Fruit fly (Drosophila melanogaster) whole organism, embryonic: ENCODE measurements around the gene CG11858.
A peak's percentile ranks its signal among the peaks of the same experiment; 100 is the strongest.

Experiments used
- Antp ChIP-seq: fragments of 200-800 bp; sonication (Bioruptor generic); optimal IDR thresholded peaks from 3 replicates; lab custom pipeline; 2016; ENCODE audit warnings: missing biosample characterization, missing genetic modification characterization
- Atf-2 ChIP-seq: fragments of 200-800 bp; sonication (Bioruptor generic); optimal IDR thresholded peaks from 2 replicates; lab custom pipeline; 2016; ENCODE audit warnings: missing biosample characterization, missing genetic modification characterization
- BEAF-32 ChIP-seq: fragments of 200-800 bp; sonication (Bioruptor generic); optimal IDR thresholded peaks from 3 replicates; lab custom pipeline; 2017; ENCODE audit warnings: missing biosample characterization, missing genetic modification characterization, mild to moderate bottlenecking, moderate library complexity, missing genetic modification reagents
- Blimp-1 ChIP-seq: fragments of 200-800 bp; sonication (Bioruptor generic); optimal IDR thresholded peaks from 3 replicates; lab custom pipeline; 2018; ENCODE audit warnings: missing biosample characterization, missing genetic modification characterization, mild to moderate bottlenecking, moderate library complexity, missing genetic modification reagents
- CG10321 ChIP-seq: fragments of 200-800 bp; sonication (Bioruptor generic); IDR thresholded peaks from 2 replicates; pipeline ENCODE4 v1.3.6; 2022; ENCODE audit warnings: missing biosample characterization, missing genetic modification characterization
- CG10979 ChIP-seq: fragments of 200-800 bp; sonication (Bioruptor generic); optimal IDR thresholded peaks from 2 replicates; lab custom pipeline; 2018; ENCODE audit warnings: missing biosample characterization, mild to moderate bottlenecking, missing genetic modification characterization, moderate library complexity
- CG11093 ChIP-seq: fragments of 200-800 bp; sonication (Bioruptor generic); IDR thresholded peaks from 3 replicates; pipeline ENCODE4 v1.3.6; 2022; ENCODE audit warnings: missing biosample characterization, missing genetic modification characterization
- CG12155 ChIP-seq: fragments of 200-800 bp; sonication (Bioruptor generic); optimal IDR thresholded peaks from 3 replicates; lab custom pipeline; 2016; ENCODE audit warnings: missing biosample characterization, missing genetic modification characterization
- CG1233 ChIP-seq: fragments of 200-800 bp; sonication (Bioruptor generic); optimal IDR thresholded peaks from 4 replicates; lab custom pipeline; 2018; ENCODE audit warnings: missing biosample characterization, mild to moderate bottlenecking, missing genetic modification characterization
- CG1529 ChIP-seq: fragments of 200-800 bp; sonication (Bioruptor generic); optimal IDR thresholded peaks from 3 replicates; lab custom pipeline; 2018; ENCODE audit warnings: missing biosample characterization, missing genetic modification characterization
- CG1602 ChIP-seq: fragments of 200-800 bp; sonication (Bioruptor generic); optimal IDR thresholded peaks from 3 replicates; lab custom pipeline; 2016; ENCODE audit warnings: missing biosample characterization, missing genetic modification characterization
- CG16863 ChIP-seq: fragments of 200-800 bp; sonication (Bioruptor generic); optimal IDR thresholded peaks from 3 replicates; lab custom pipeline; 2016; ENCODE audit warnings: missing biosample characterization, missing genetic modification characterization
- CG17385 ChIP-seq: fragments of 200-800 bp; sonication (Bioruptor generic); optimal IDR thresholded peaks from 3 replicates; lab custom pipeline; 2018; ENCODE audit warnings: missing biosample characterization, mild to moderate bottlenecking, missing genetic modification characterization
- CG2678 ChIP-seq: fragments of 200-800 bp; sonication (Bioruptor generic); optimal IDR thresholded peaks from 3 replicates; lab custom pipeline; 2019; ENCODE audit warnings: missing biosample characterization, mild to moderate bottlenecking, missing genetic modification characterization, moderate library complexity
- CG32772 ChIP-seq: fragments of 200-800 bp; sonication (Bioruptor generic); IDR thresholded peaks from 2 replicates; pipeline ENCODE4 v1.3.6; 2022; ENCODE audit warnings: missing biosample characterization, missing genetic modification characterization
- CG4854 ChIP-seq: fragments of 200-800 bp; sonication (Bioruptor generic); optimal IDR thresholded peaks from 2 replicates; lab custom pipeline; 2016; ENCODE audit warnings: missing biosample characterization, missing genetic modification characterization, inconsistent platforms
- CG7357 ChIP-seq: fragments of 200-800 bp; sonication (Bioruptor generic); IDR thresholded peaks from 3 replicates; pipeline ENCODE4 v1.3.6; 2022; ENCODE audit warnings: missing biosample characterization, missing genetic modification characterization
- CG8388 ChIP-seq: fragments of 200-800 bp; sonication (Bioruptor generic); optimal IDR thresholded peaks from 2 replicates; lab custom pipeline; 2019; ENCODE audit warnings: missing biosample characterization, mild to moderate bottlenecking, missing genetic modification characterization, moderate library complexity
- CG8478 ChIP-seq: fragments of >200 bp; optimal IDR thresholded peaks from 2 replicates; lab custom pipeline; 2018
- CG8944 ChIP-seq: fragments of 200-800 bp; sonication (Bioruptor generic); optimal IDR thresholded peaks from 3 replicates; lab custom pipeline; 2016; ENCODE audit warnings: missing biosample characterization, missing genetic modification characterization
- CrebB ChIP-seq: fragments of 200-800 bp; sonication (Bioruptor generic); optimal IDR thresholded peaks from 3 replicates; lab custom pipeline; 2018; ENCODE audit warnings: missing biosample characterization, mild to moderate bottlenecking, missing genetic modification characterization
- Dek ChIP-seq: fragments of 200-800 bp; sonication (Bioruptor generic); optimal IDR thresholded peaks from 3 replicates; lab custom pipeline; 2019; ENCODE audit warnings: missing biosample characterization, mild to moderate bottlenecking, missing genetic modification characterization, moderate library complexity
- Dfd ChIP-seq, 2 experiments: fragments of >200 bp; optimal IDR thresholded peaks; 2 replicates each; lab custom pipeline; 2017; ENCODE audit warnings: missing biosample characterization in 2 of 2, missing genetic modification characterization in 2 of 2
- Dll ChIP-seq: fragments of 200-800 bp; sonication (Bioruptor generic); IDR thresholded peaks from 4 replicates; pipeline ENCODE4 v1.3.6; 2022; ENCODE audit warnings: missing biosample characterization, missing genetic modification characterization; ENCODE audit not compliant: partially characterized antibody
- Dp ChIP-seq: fragments of 200-800 bp; sonication (Bioruptor generic); optimal IDR thresholded peaks from 2 replicates; lab custom pipeline; 2018; ENCODE audit warnings: missing biosample characterization, mild to moderate bottlenecking, missing genetic modification characterization, moderate library complexity
- Ets65A ChIP-seq: fragments of 200-800 bp; sonication (Bioruptor generic); peaks from one replicate; lab custom pipeline; 2016; ENCODE audit warnings: missing biosample characterization, missing genetic modification characterization
- Ets97D ChIP-seq: fragments of 200-800 bp; sonication (Bioruptor generic); optimal IDR thresholded peaks from 3 replicates; lab custom pipeline; 2016; ENCODE audit warnings: missing biosample characterization, missing genetic modification characterization
- HLH4C ChIP-seq: fragments of 200-800 bp; sonication (Bioruptor generic); IDR thresholded peaks from 3 replicates; pipeline ENCODE4 v1.3.6; 2022; ENCODE audit warnings: missing biosample characterization, missing genetic modification characterization; ENCODE audit not compliant: partially characterized antibody
- HLHmδ ChIP-seq: fragments of 200-800 bp; sonication (Bioruptor generic); optimal IDR thresholded peaks from 2 replicates; lab custom pipeline; 2018; ENCODE audit warnings: missing biosample characterization, mild to moderate bottlenecking, missing genetic modification characterization, moderate library complexity
- NfI ChIP-seq: fragments of 200-800 bp; sonication (Bioruptor generic); optimal IDR thresholded peaks from 3 replicates; lab custom pipeline; 2018; ENCODE audit warnings: missing biosample characterization, mild to moderate bottlenecking, missing genetic modification characterization, moderate library complexity
- Optix ChIP-seq: fragments of 200-800 bp; sonication (Bioruptor generic); IDR thresholded peaks from 3 replicates; pipeline ENCODE4 v1.3.6; 2022; ENCODE audit warnings: missing biosample characterization, missing genetic modification characterization
- Rx ChIP-seq: fragments of 200-800 bp; sonication (Bioruptor generic); IDR thresholded peaks from 2 replicates; pipeline ENCODE4 v1.3.6; 2022; ENCODE audit warnings: missing biosample characterization, missing genetic modification characterization
- amos ChIP-seq: fragments of 200-800 bp; sonication (Bioruptor generic); IDR thresholded peaks from 2 replicates; pipeline ENCODE4 v1.3.6; 2022; ENCODE audit warnings: missing biosample characterization, missing genetic modification characterization; ENCODE audit not compliant: partially characterized antibody
- ara ChIP-seq: fragments of 200-800 bp; sonication (Bioruptor generic); IDR thresholded peaks from 2 replicates; pipeline ENCODE4 v1.3.6; 2022; ENCODE audit warnings: missing biosample characterization, missing genetic modification characterization
- fd96Cb ChIP-seq: fragments of 200-800 bp; sonication (Bioruptor generic); optimal IDR thresholded peaks from 2 replicates; lab custom pipeline; 2018; ENCODE audit warnings: missing biosample characterization, mild to moderate bottlenecking, missing genetic modification characterization, moderate library complexity
- fru ChIP-seq: fragments of >200 bp; optimal IDR thresholded peaks from 2 replicates; lab custom pipeline; 2017
- ftz-f1 ChIP-seq: fragments of 200-800 bp; sonication (Bioruptor generic); optimal IDR thresholded peaks from 2 replicates; lab custom pipeline; 2016; ENCODE audit warnings: missing biosample characterization, missing genetic modification characterization
- gfzf ChIP-seq: fragments of 200-800 bp; sonication (Bioruptor generic); optimal IDR thresholded peaks from 2 replicates; lab custom pipeline; 2016; ENCODE audit warnings: missing biosample characterization, mild to moderate bottlenecking, missing genetic modification characterization, moderate library complexity
- gro ChIP-seq: fragments of 200-800 bp; sonication (Bioruptor generic); optimal IDR thresholded peaks from 2 replicates; lab custom pipeline; 2016; ENCODE audit warnings: missing biosample characterization, missing genetic modification characterization
- hbn ChIP-seq: fragments of 200-800 bp; sonication (Bioruptor generic); IDR thresholded peaks from 2 replicates; pipeline ENCODE4 v1.3.6; 2022; ENCODE audit warnings: missing biosample characterization, missing genetic modification characterization; ENCODE audit not compliant: partially characterized antibody
- knrl ChIP-seq: fragments of 200-800 bp; sonication (Bioruptor generic); IDR thresholded peaks from 3 replicates; pipeline ENCODE4 v1.3.6; 2022; ENCODE audit warnings: missing biosample characterization, missing genetic modification characterization; ENCODE audit not compliant: partially characterized antibody
- lola ChIP-seq, 3 experiments: fragments of >200 bp in 2 of 3; fragments of 200-800 bp in 1 of 3; sonication (Bioruptor generic) in 1 of 3; optimal IDR thresholded peaks; 2 replicates each; lab custom pipeline; 2017 to 2019; ENCODE audit warnings: missing biosample characterization in 3 of 3, missing genetic modification characterization in 3 of 3, mild to moderate bottlenecking in 1 of 3, moderate library complexity in 1 of 3
- nmo ChIP-seq: fragments of 200-800 bp; sonication (Bioruptor generic); optimal IDR thresholded peaks from 2 replicates; lab custom pipeline; 2018; ENCODE audit warnings: missing biosample characterization, mild to moderate bottlenecking, missing genetic modification characterization, moderate library complexity
- org-1 ChIP-seq: fragments of 200-800 bp; sonication (Bioruptor generic); optimal IDR thresholded peaks from 2 replicates; lab custom pipeline; 2017; ENCODE audit warnings: missing biosample characterization, missing genetic modification characterization
- sna ChIP-seq: fragments of 200-800 bp; sonication (Bioruptor generic); IDR thresholded peaks from 2 replicates; pipeline ENCODE4 v1.3.6; 2022; ENCODE audit warnings: missing biosample characterization, missing genetic modification characterization; ENCODE audit not compliant: partially characterized antibody
- tna ChIP-seq: fragments of 200-800 bp; sonication (Bioruptor generic); IDR thresholded peaks from 2 replicates; pipeline ENCODE4 v1.3.6; 2022; ENCODE audit warnings: missing biosample characterization, missing genetic modification characterization; ENCODE audit not compliant: partially characterized antibody
- unc-4 ChIP-seq: fragments of 200-800 bp; sonication (Bioruptor generic); IDR thresholded peaks from 2 replicates; pipeline ENCODE4 v1.3.6; 2022; ENCODE audit warnings: missing biosample characterization, missing genetic modification characterization; ENCODE audit not compliant: partially characterized antibody
- wek ChIP-seq: fragments of 200-800 bp; sonication (Bioruptor generic); optimal IDR thresholded peaks from 3 replicates; lab custom pipeline; 2018; ENCODE audit warnings: missing biosample characterization, mild to moderate bottlenecking, missing genetic modification characterization, moderate library complexity

CG11858 gene

DNA sequence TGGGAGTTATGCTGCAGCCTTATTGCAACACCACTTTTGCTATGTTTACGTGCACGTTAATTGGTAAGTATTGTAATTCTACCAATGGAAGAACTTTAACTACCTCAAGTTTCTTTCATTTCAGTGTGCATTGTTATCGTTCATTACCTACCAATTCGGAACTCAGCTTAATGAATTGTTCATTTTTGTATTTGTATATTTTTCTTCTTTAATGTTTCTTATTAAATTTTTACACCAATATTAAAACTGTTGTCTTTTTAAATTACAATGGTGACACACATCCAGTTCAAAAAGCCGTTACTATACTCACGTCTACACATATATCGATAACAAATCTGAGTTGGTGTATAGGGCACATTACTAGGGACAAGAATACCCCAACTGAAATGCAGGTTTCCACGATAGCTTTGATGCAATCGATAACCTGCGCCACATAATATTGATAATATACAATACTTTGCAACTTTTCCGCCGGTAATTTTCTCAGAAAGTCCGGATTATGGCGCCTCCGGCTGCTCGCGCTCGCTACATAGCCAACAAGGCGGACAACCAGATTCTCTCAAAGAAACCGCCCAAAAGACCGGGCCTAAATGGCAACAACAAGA is 41.2 kb upstream of the CG11858 start, which contains the start of gene Alg9 (continued):
- TF ChIP-seq Dll (GFP tag; lab: Robert Waterston, UW): peak; percentile 89
- TF ChIP-seq CG16863 (GFP tag; lab: Kevin White, UChicago): no peak
- TF ChIP-seq amos (GFP tag; lab: Robert Waterston, UW): peak; percentile 89
- TF ChIP-seq unc-4: peak; percentile 89
- peak; percentile 23 for TF ChIP-seq nmo
- TF ChIP-seq Dfd (GFP tag; optimal IDR thresholded peaks at IDR 0.05; lab: Kevin White, UChicago): peak in 1 of 2 experiments; percentile 30
- no peak for TF ChIP-seq ftz-f1 (GFP tag; lab: Kevin White, UChicago)
- peak; percentile 42 for TF ChIP-seq gfzf (GFP tag; lab: Kevin White, UChicago)
- no peak for TF ChIP-seq Optix (GFP tag; lab: Robert Waterston, UW)
- TF ChIP-seq Dp (GFP tag; lab: Kevin White, UChicago): peak; percentile 62
- no peak for TF ChIP-seq CG8388 (GFP tag; lab: Kevin White, UChicago)
- TF ChIP-seq CG8944 (GFP tag; lab: Kevin White, UChicago): no peak
- peak; percentile 99 for TF ChIP-seq wek (GFP tag; lab: Kevin White, UChicago)
- no peak for TF ChIP-seq CrebB
- peak; percentile 74 for TF ChIP-seq Ets97D (GFP tag; lab: Kevin White, UChicago)
- peak in 1 of 3 experiments; percentile 71 for TF ChIP-seq lola (GFP tag; optimal IDR thresholded peaks at IDR 0.05; lab: Kevin White, UChicago)
- TF ChIP-seq CG7357 (GFP tag; lab: Robert Waterston, UW): peak; percentile 84
- peak; percentile 89 for TF ChIP-seq sna (GFP tag; lab: Robert Waterston, UW)
- peak; percentile 84 for TF ChIP-seq BEAF-32 (GFP tag; lab: Kevin White, UChicago)
- no peak for TF ChIP-seq CG1233
- TF ChIP-seq CG8478: no peak
- no peak for TF ChIP-seq CG12155
- no peak for TF ChIP-seq org-1 (GFP tag; lab: Kevin White, UChicago)
- TF ChIP-seq CG1602 (GFP tag; lab: Kevin White, UChicago): no peak
- no peak for TF ChIP-seq CG17385 (GFP tag; lab: Kevin White, UChicago)
- TF ChIP-seq HLH4C: peak; percentile 95
- no peak for TF ChIP-seq Dek (tag; lab: Kevin White, UChicago)
- no peak for TF ChIP-seq Rx (GFP tag; lab: Robert Waterston, UW)
- TF ChIP-seq CG1529 (GFP tag; lab: Kevin White, UChicago): no peak
- peak; percentile 95 for TF ChIP-seq tna (GFP tag; lab: Robert Waterston, UW)
- no peak for TF ChIP-seq fru (lab: Kevin White, UChicago)
- no peak for TF ChIP-seq CG11093

- TF ChIP-seq Ets65A (GFP tag; lab: Kevin White, UChicago) (peak; percentile 91), fd96Cb (tag; lab: Kevin White, UChicago) (no peak)
Observed at dm6 chr3R:25225483-25225882, 37.1 kb upstream of the CG11858 start.

- TF ChIP-seq CG10979: peak; percentile 94
- peak; percentile 65; the same call in 1 of the 2 replicates for TF ChIP-seq ara (GFP tag; lab: Robert Waterston, UW)
- TF ChIP-seq CG2678 (tag; lab: Kevin White, UChicago): peak; percentile 90
- TF ChIP-seq knrl (GFP tag; lab: Robert Waterston, UW): no peak
- TF ChIP-seq CG10321 (GFP tag; lab: Robert Waterston, UW): no peak
- TF ChIP-seq hbn (GFP tag; lab: Robert Waterston, UW): no peak
- no peak for TF ChIP-seq CG32772 (GFP tag; lab: Robert Waterston, UW)
- peak; percentile 69 for TF ChIP-seq CG4854
- no peak for TF ChIP-seq gro
- TF ChIP-seq Blimp-1 (GFP tag; lab: Kevin White, UChicago): peak; percentile 83
- TF ChIP-seq HLHmδ (GFP tag; lab: Kevin White, UChicago): no peak
- TF ChIP-seq Antp (GFP tag; lab: Kevin White, UChicago): peak; percentile 67
- peak; percentile 88 for TF ChIP-seq Atf-2 (GFP tag; lab: Kevin White, UChicago)
- TF ChIP-seq NfI: peak; percentile 70
Observed at dm6 chr3R:25232271-25232989, 30.1 kb upstream of the CG11858 start, which contains the start of gene Cad96Cb. Cad96Cb (minus strand) TSS chr3R:25232321.
